Fruit fly (Drosophila melanogaster): ENCODE measurements around the gene zfh1.

zfh1 gene

DNA sequence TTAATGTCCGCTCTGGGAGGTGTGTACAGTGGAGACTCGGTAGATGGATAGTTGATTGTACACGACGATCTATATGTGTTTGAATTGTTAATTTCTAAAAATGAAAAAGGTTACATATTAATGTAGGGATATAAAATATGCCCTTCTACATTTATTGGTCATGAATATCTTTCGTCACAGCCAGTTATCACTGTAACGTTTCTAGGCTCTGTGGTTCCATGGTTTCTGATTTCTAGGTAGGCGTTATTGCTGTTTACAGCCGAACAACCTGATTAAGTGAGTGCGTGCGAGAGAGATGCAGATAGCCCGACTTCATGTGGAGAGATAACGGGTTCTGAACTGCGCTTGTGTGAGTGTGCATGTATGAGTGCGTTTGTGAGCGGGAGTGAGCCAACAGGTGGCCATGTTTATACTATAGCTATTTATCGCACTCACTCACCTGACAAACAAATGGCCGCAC lies 16.0 kb downstream of the zfh1 start (continued):
- TF ChIP-seq CkIIα-i1 (GFP tag; IDR thresholded peaks at IDR 0.05) (peak; percentile 70), CG6654 (GFP tag; optimal IDR thresholded peaks at IDR 0.05) (peak; percentile 73), CG4730 (GFP tag; IDR thresholded peaks at IDR 0.05) (peak; percentile 91), CG31224 (GFP tag; IDR thresholded peaks at IDR 0.05) (peak; percentile 86), jigr1 (GFP tag; IDR thresholded peaks at IDR 0.05) (peak; percentile 86), CG7987 (GFP tag; optimal IDR thresholded peaks at IDR 0.05) (peak; percentile 73), CG16813 (GFP tag; IDR thresholded peaks at IDR 0.05; ENCODE audit: partially characterized antibody) (no peak), otp (GFP tag; IDR thresholded peaks at IDR 0.05) (no peak; the same call in 2 of the 3 replicates), CG3407 (GFP tag; optimal IDR thresholded peaks at IDR 0.05) (peak; percentile 86), gce (GFP tag; IDR thresholded peaks at IDR 0.05) (peak; percentile 91), CG9876 (GFP tag; optimal IDR thresholded peaks at IDR 0.05) (peak; percentile 84), chinmo (GFP tag; IDR thresholded peaks at IDR 0.05; ENCODE audit: partially characterized antibody) (peak; percentile 83; the same call in 1 of the 4 replicates), CG15073 (GFP tag; optimal IDR thresholded peaks at IDR 0.05) (peak; percentile 70), Sin3A (optimal IDR thresholded peaks at IDR 0.05) (no peak), NK7.1 (GFP tag; optimal IDR thresholded peaks at IDR 0.05) (peak; percentile 86), Jarid2 (GFP tag; optimal IDR thresholded peaks at IDR 0.05) (peak; percentile 61), D (optimal IDR thresholded peaks at IDR 0.05) (peak; percentile 37), D (GFP tag; optimal IDR thresholded peaks at IDR 0.05) (peak; percentile 91), dimm (GFP tag; IDR thresholded peaks at IDR 0.05) (no peak; the same call in 1 of the 2 replicates), ATbp (GFP tag; optimal IDR thresholded peaks at IDR 0.05) (peak; percentile 87), CG12299 (tag; optimal IDR thresholded peaks at IDR 0.05) (peak; percentile 86), CG12219 (GFP tag; optimal IDR thresholded peaks at IDR 0.05) (peak; percentile 91), ap (GFP tag; IDR thresholded peaks at IDR 0.05) (peak; percentile 55), Ets65A (GFP tag) (peak; percentile 99), CG10366 (GFP tag; IDR thresholded peaks at IDR 0.05) (peak; percentile 93), CHES-1-like (GFP tag; optimal IDR thresholded peaks at IDR 0.05) (peak; percentile 92), gsb (GFP tag; IDR thresholded peaks at IDR 0.05) (peak; percentile 91), Kr (GFP tag; optimal IDR thresholded peaks at IDR 0.05) (peak; percentile 28), trh (GFP tag; optimal IDR thresholded peaks at IDR 0.05) (peak; percentile 72), ERR (GFP tag; optimal IDR thresholded peaks at IDR 0.05) (peak; percentile 93), vnd (GFP tag; IDR thresholded peaks at IDR 0.05; ENCODE audit: partially characterized antibody) (no peak), H2.0 (GFP tag; IDR thresholded peaks at IDR 0.05) (peak; percentile 96), cwo (GFP tag; optimal IDR thresholded peaks at IDR 0.05) (peak; percentile 89), chm (GFP tag; IDR thresholded peaks at IDR 0.05) (peak; percentile 94), slou (GFP tag; optimal IDR thresholded peaks at IDR 0.05) (peak; percentile 76), z (GFP tag; IDR thresholded peaks at IDR 0.05) (peak; percentile 77), Pdp1 (GFP tag; optimal IDR thresholded peaks at IDR 0.05) (peak; percentile 86 to 93), tna (GFP tag; IDR thresholded peaks at IDR 0.05; ENCODE audit: partially characterized antibody) (no peak), pfk (GFP tag; optimal IDR thresholded peaks at IDR 0.05) (peak; percentile 33), kni (GFP tag; optimal IDR thresholded peaks at IDR 0.05) (peak; percentile 76), CG15269 (tag; optimal IDR thresholded peaks at IDR 0.05) (peak; percentile 91), CG14014 (GFP tag; IDR thresholded peaks at IDR 0.05) (peak; percentile 80), CG8359 (GFP tag; optimal IDR thresholded peaks at IDR 0.05; ENCODE audit: borderline replicate concordance) (peak; percentile 82), CG1602 (GFP tag; optimal IDR thresholded peaks at IDR 0.05) (peak; percentile 95), Rx (GFP tag; IDR thresholded peaks at IDR 0.05) (peak; percentile 89), ssp (GFP tag; IDR thresholded peaks at IDR 0.05) (peak; percentile 88), lov (optimal IDR thresholded peaks at IDR 0.05) (no peak), lov (GFP tag; IDR thresholded peaks at IDR 0.05) (peak; percentile 95), Hmx (GFP tag; optimal IDR thresholded peaks at IDR 0.05) (no peak), Xbp1 (GFP tag; optimal IDR thresholded peaks at IDR 0.05) (peak; percentile 95), Hand (GFP tag; optimal IDR thresholded peaks at IDR 0.05) (peak; percentile 83), ranshi (GFP tag; IDR thresholded peaks at IDR 0.05) (peak; percentile 96)
